Worm (Caenorhabditis elegans) whole organism, young adult: ENCODE measurements around the gene rpn-6.2.

ENCODE experiments used
- B0035.1 ChIP-seq: sonication (generic microtip); optimal IDR thresholded peaks from 2 replicates; lab custom pipeline; 2016; ENCODE audit warnings: missing genetic modification characterization, mild to moderate bottlenecking, missing compliant biosample characterization, missing genotype, missing genetic modification reagents
- B0336.3 ChIP-seq: fragments of 200-800 bp; sonication (Bioruptor generic); IDR thresholded peaks from 2 replicates; pipeline ENCODE4 v1.3.6; 2022; ENCODE audit warnings: missing genetic modification characterization, missing compliant biosample characterization
- C17E4.6 ChIP-seq: fragments of 200-800 bp; sonication (Bioruptor generic); IDR thresholded peaks from 2 replicates; pipeline ENCODE4 v1.3.6; 2022; ENCODE audit warnings: missing genetic modification reagents, missing genetic modification characterization, missing compliant biosample characterization
- D2030.7 ChIP-seq: fragments of 200-800 bp; sonication (Bioruptor generic); IDR thresholded peaks from 2 replicates; pipeline ENCODE4 v1.3.6; 2022; ENCODE audit warnings: missing genetic modification reagents, missing genetic modification characterization, missing compliant biosample characterization
- F52B5.7 ChIP-seq: sonication (generic microtip); optimal IDR thresholded peaks from 2 replicates; lab custom pipeline; 2016; ENCODE audit warnings: mild to moderate bottlenecking, missing genetic modification characterization, missing compliant biosample characterization
- K11D2.4 ChIP-seq: fragments of 200-800 bp; sonication (Bioruptor generic); IDR thresholded peaks from 2 replicates; pipeline ENCODE4 v1.3.6; 2022; ENCODE audit warnings: missing genetic modification reagents, missing genetic modification characterization, missing compliant biosample characterization
- T26A5.8 ChIP-seq: sonication (generic microtip); optimal IDR thresholded peaks from 2 replicates; lab custom pipeline; 2016; ENCODE audit warnings: missing genetic modification characterization, missing compliant biosample characterization
- Y56A3A.18 ChIP-seq: fragments of 200-800 bp; sonication (Bioruptor generic); IDR thresholded peaks from 2 replicates; pipeline ENCODE4 v1.3.6; 2022; ENCODE audit warnings: missing genetic modification reagents, missing genetic modification characterization, missing compliant biosample characterization
- ama-1 ChIP-seq, 3 experiments: fragments of 150-350 bp in 1 of 3; sonication (generic microtip) in 2 of 3; optimal IDR thresholded peaks; 2 replicates each; lab custom pipeline; 2014 to 2018; ENCODE audit warnings: missing biosample characterization in 2 of 3, missing genetic modification characterization in 2 of 3, missing genetic modification reagents in 2 of 3
- aptf-2 ChIP-seq: fragments of 200-800 bp; sonication (Bioruptor generic); conservative IDR thresholded peaks from 2 replicates; pipeline ENCODE4 v1.3.6; 2022; ENCODE audit warnings: missing genetic modification reagents, missing genetic modification characterization, missing compliant biosample characterization
- athp-1 ChIP-seq: sonication (generic microtip); optimal IDR thresholded peaks from 2 replicates; lab custom pipeline; 2017; ENCODE audit warnings: mild to moderate bottlenecking, missing genetic modification characterization, missing compliant biosample characterization
- attf-3 ChIP-seq: fragments of 200-800 bp; sonication (Bioruptor generic); conservative IDR thresholded peaks from 2 replicates; pipeline ENCODE4 v1.3.6; 2022; ENCODE audit warnings: missing genetic modification reagents, missing genetic modification characterization, missing compliant biosample characterization
- attf-5 ChIP-seq: fragments of 200-800 bp; sonication (Bioruptor generic); optimal IDR thresholded peaks from 2 replicates; lab custom pipeline; 2018; ENCODE audit warnings: mild to moderate bottlenecking, missing genetic modification characterization, missing compliant biosample characterization
- attf-6 ChIP-seq: fragments of 200-800 bp; sonication (Bioruptor generic); IDR thresholded peaks from 2 replicates; pipeline ENCODE4 v1.3.6; 2022; ENCODE audit warnings: missing genetic modification reagents, missing genetic modification characterization, missing compliant biosample characterization
- ccch-3 ChIP-seq: fragments of 200-800 bp; sonication (Bioruptor generic); optimal IDR thresholded peaks from 2 replicates; lab custom pipeline; 2018; ENCODE audit warnings: mild to moderate bottlenecking, missing genetic modification characterization, missing compliant biosample characterization
- cebp-1 ChIP-seq, 2 experiments: fragments of 200-800 bp in 1 of 2; sonication (Bioruptor generic) in 1 of 2; sonication (generic microtip) in 1 of 2; IDR thresholded peaks in 1 of 2; optimal IDR thresholded peaks in 1 of 2; 2 replicates each; pipeline versions ENCODE4 v1.3.6 to Lab custom; 2017 to 2022; ENCODE audit warnings: missing compliant biosample characterization in 2 of 2, missing genetic modification characterization in 2 of 2, mild to moderate bottlenecking in 1 of 2, missing genetic modification reagents in 1 of 2, moderate library complexity in 1 of 2
- ceh-40 ChIP-seq: fragments of 200-800 bp; sonication (Bioruptor generic); IDR thresholded peaks from 2 replicates; pipeline ENCODE4 v1.3.6; 2022; ENCODE audit warnings: missing genetic modification characterization, missing compliant biosample characterization
- chd-7 ChIP-seq: sonication (generic microtip); optimal IDR thresholded peaks from 2 replicates; lab custom pipeline; 2016; ENCODE audit warnings: mild to moderate bottlenecking, missing genetic modification characterization, moderate library complexity, missing compliant biosample characterization
- dpl-1 ChIP-seq: fragments of 150-350 bp; optimal IDR thresholded peaks from 2 replicates; lab custom pipeline; 2014; ENCODE audit warnings: missing biosample characterization, missing genetic modification reagents, missing genetic modification characterization
- him-1 ChIP-seq: sonication (generic microtip); optimal IDR thresholded peaks from 2 replicates; lab custom pipeline; 2016; ENCODE audit warnings: missing genotype, missing genetic modification reagents, missing genetic modification characterization, missing compliant biosample characterization
- hmg-1.2 ChIP-seq: fragments of 200-800 bp; sonication (Bioruptor generic); IDR thresholded peaks from 2 replicates; pipeline ENCODE4 v1.3.6; 2022; ENCODE audit warnings: missing genetic modification reagents, missing genetic modification characterization, missing compliant biosample characterization
- let-607 ChIP-seq, 2 experiments: fragments of 200-800 bp in 1 of 2; sonication (Bioruptor generic) in 1 of 2; sonication (generic microtip) in 1 of 2; optimal IDR thresholded peaks; 2 replicates each; lab custom pipeline; 2016 to 2018; ENCODE audit warnings: mild to moderate bottlenecking in 2 of 2, missing compliant biosample characterization in 2 of 2, missing genetic modification characterization in 2 of 2, moderate library complexity in 2 of 2, missing genotype in 1 of 2
- lin-40 ChIP-seq: sonication (generic microtip); optimal IDR thresholded peaks from 2 replicates; lab custom pipeline; 2016; ENCODE audit warnings: missing genetic modification characterization, mild to moderate bottlenecking, missing compliant biosample characterization, missing genotype, missing genetic modification reagents
- lsl-1 ChIP-seq: fragments of 200-800 bp; sonication (Bioruptor generic); optimal IDR thresholded peaks from 2 replicates; lab custom pipeline; 2018; ENCODE audit warnings: mild to moderate bottlenecking, missing genetic modification characterization, moderate library complexity, missing compliant biosample characterization
- mel-28 ChIP-seq: sonication (generic microtip); optimal IDR thresholded peaks from 2 replicates; lab custom pipeline; 2016; ENCODE audit warnings: borderline replicate concordance, mild to moderate bottlenecking, missing genetic modification characterization, missing compliant biosample characterization
- nhr-27 ChIP-seq: fragments of 200-800 bp; sonication (Bioruptor generic); optimal IDR thresholded peaks from 2 replicates; lab custom pipeline; 2018; ENCODE audit warnings: mild to moderate bottlenecking, missing genetic modification characterization, moderate library complexity, missing compliant biosample characterization
- nhr-80 ChIP-seq: sonication (generic microtip); optimal IDR thresholded peaks from 2 replicates; lab custom pipeline; 2016; ENCODE audit warnings: missing genetic modification characterization, missing compliant biosample characterization
- pha-4 ChIP-seq: fragments of 150-350 bp; sonication (generic microtip); optimal IDR thresholded peaks from 2 replicates; lab custom pipeline; 2014; ENCODE audit warnings: missing biosample characterization, missing genetic modification reagents, missing genetic modification characterization
- rec-8 ChIP-seq, 2 experiments: sonication (generic microtip); optimal IDR thresholded peaks; 2 replicates each; lab custom pipeline; 2016; ENCODE audit warnings: mild to moderate bottlenecking in 2 of 2, missing genetic modification characterization in 2 of 2, missing genetic modification reagents in 2 of 2, missing genotype in 2 of 2, missing biosample characterization in 1 of 2, missing compliant biosample characterization in 1 of 2, moderate library complexity in 1 of 2
- snpc-1.1 ChIP-seq: sonication (generic microtip); optimal IDR thresholded peaks from 2 replicates; lab custom pipeline; 2017; ENCODE audit warnings: missing genetic modification characterization, mild to moderate bottlenecking, missing compliant biosample characterization, antibody characterized with exemption, moderate library complexity, missing genotype, missing genetic modification reagents; ENCODE audit not compliant: insufficient read depth
- snpc-4 ChIP-seq, 5 experiments: fragments of 150-350 bp in 1 of 5; sonication (generic microtip) in 4 of 5; optimal IDR thresholded peaks; 2 replicates each; lab custom pipeline; 2014 to 2018; ENCODE audit warnings: missing genetic modification characterization in 5 of 5, missing biosample characterization in 3 of 5, antibody characterized with exemption in 2 of 5, mild to moderate bottlenecking in 2 of 5, missing compliant biosample characterization in 2 of 5, missing genotype in 2 of 5, moderate library complexity in 2 of 5, missing genetic modification reagents in 1 of 5
- xnd-1 ChIP-seq: sonication (generic microtip); optimal IDR thresholded peaks from 2 replicates; lab custom pipeline; 2016; ENCODE audit warnings: missing genotype, missing genetic modification reagents, missing genetic modification characterization, missing compliant biosample characterization
- zfh-2 ChIP-seq: fragments of 200-800 bp; sonication (Bioruptor generic); conservative IDR thresholded peaks from 2 replicates; pipeline ENCODE4 v1.3.6; 2022; ENCODE audit warnings: missing genetic modification reagents, missing genetic modification characterization, missing compliant biosample characterization
- zim-3 ChIP-seq: sonication (generic microtip); optimal IDR thresholded peaks from 2 replicates; lab custom pipeline; 2017; ENCODE audit warnings: mild to moderate bottlenecking, missing genetic modification characterization, moderate library complexity, missing compliant biosample characterization
- ztf-22 ChIP-seq: fragments of 200-800 bp; sonication (Bioruptor generic); optimal IDR thresholded peaks from 2 replicates; lab custom pipeline; 2018; ENCODE audit warnings: mild to moderate bottlenecking, missing genetic modification characterization, moderate library complexity, missing compliant biosample characterization
- ztf-25 ChIP-seq: fragments of 200-800 bp; sonication (Bioruptor generic); IDR thresholded peaks from 2 replicates; pipeline ENCODE4 v1.3.6; 2022; ENCODE audit warnings: missing genetic modification reagents, missing genetic modification characterization, missing compliant biosample characterization
- ztf-28 ChIP-seq: fragments of 200-800 bp; sonication (Bioruptor generic); IDR thresholded peaks from 2 replicates; pipeline ENCODE4 v1.3.6; 2022; ENCODE audit warnings: missing genetic modification reagents, missing genetic modification characterization, missing compliant biosample characterization
- ztf-3 ChIP-seq: fragments of 200-800 bp; sonication (Bioruptor generic); optimal IDR thresholded peaks from 2 replicates; lab custom pipeline; 2018; ENCODE audit warnings: mild to moderate bottlenecking, missing genetic modification characterization, missing compliant biosample characterization

Gene rpn-6.2

ce11 chrIII:8983135-8983534 is 18.7 kb downstream of the rpn-6.2 start:
- TF ChIP-seq K11D2.4 (0 out of 2 replicates have a peak, but pooled peaks have one; percentile 16), nhr-27 (tag; lab: Kevin White, UChicago) (no peak), F52B5.7 (tag; lab: Kevin White, UChicago) (peak; percentile 24), zim-3 (tag; lab: Kevin White, UChicago) (peak; percentile 19)

- TF ChIP-seq aptf-2: no peak
- peak; percentile 44 for TF ChIP-seq lin-40 (tag; lab: Kevin White, UChicago)
- no peak for TF ChIP-seq athp-1 (tag; lab: Kevin White, UChicago)
- peak; percentile 15 for TF ChIP-seq F52B5.7 (tag; lab: Kevin White, UChicago)
- TF ChIP-seq D2030.7 (GFP tag; lab: Robert Waterston, UW): no peak
- no peak for TF ChIP-seq B0035.1
- no peak for TF ChIP-seq cebp-1 (GFP tag; IDR thresholded peaks at IDR 0.05; lab: Robert Waterston, UW)
- TF ChIP-seq cebp-1 (tag; optimal IDR thresholded peaks at IDR 0.05; lab: Kevin White, UChicago): peak; percentile 24
- peak; percentile 40; the same call in 1 of the 2 replicates for TF ChIP-seq hmg-1.2
- TF ChIP-seq chd-7 (tag; lab: Kevin White, UChicago): peak; percentile 40
- TF ChIP-seq zfh-2 (GFP tag; lab: Robert Waterston, UW): peak; percentile 60; the same call in 1 of the 2 replicates
- no peak for TF ChIP-seq snpc-4 (GFP tag; optimal IDR thresholded peaks at IDR 0.05; lab: Kevin White, UChicago)
- peak in 1 of 4 experiments; percentile 16 for TF ChIP-seq snpc-4 (tag; optimal IDR thresholded peaks at IDR 0.05; lab: Kevin White, UChicago)
These were observed 19.8 kb downstream of the rpn-6.2 start, which contains the start of gene pde-2 for ce11 chrIII:8981847-8982479. Gene pde-2 (minus strand): TSS chrIII:8981897.

- TF ChIP-seq B0336.3 (GFP tag; lab: Robert Waterston, UW) (no peak), ceh-40 (GFP tag; lab: Robert Waterston, UW) (no peak), nhr-80 (tag; lab: Kevin White, UChicago) (no peak), aptf-2 (no peak), mel-28 (tag; lab: Kevin White, UChicago) (no peak), T26A5.8 (tag; lab: Kevin White, UChicago) (no peak), snpc-1.1 (tag; lab: Kevin White, UChicago) (no peak), him-1 (no peak), lin-40 (tag; lab: Kevin White, UChicago) (no peak), ztf-3 (no peak)
These were observed 20.9 kb downstream of the rpn-6.2 start for ce11 chrIII:8980892-8981291.

- TF ChIP-seq dpl-1 (GFP tag; lab: Kevin White, UChicago) (no peak), ztf-28 (no peak), lsl-1 (GFP tag; lab: Kevin White, UChicago) (no peak), ztf-25 (no peak), ztf-3 (no peak), rec-8 (tag; optimal IDR thresholded peaks at IDR 0.05; lab: Kevin White, UChicago) (no peak), ama-1 (optimal IDR thresholded peaks at IDR 0.05; lab: Kevin White, UChicago) (no peak), ama-1 (GFP tag; optimal IDR thresholded peaks at IDR 0.05; lab: Kevin White, UChicago) (no peak), pha-4 (tag; lab: Kevin White, UChicago) (no peak), Y56A3A.18 (GFP tag; lab: Robert Waterston, UW) (no peak), nhr-80 (tag; lab: Kevin White, UChicago) (no peak), attf-3 (GFP tag; lab: Robert Waterston, UW) (no peak), lin-40 (tag; lab: Kevin White, UChicago) (peak; percentile 9), ztf-22 (GFP tag; lab: Kevin White, UChicago) (no peak), C17E4.6 (GFP tag; lab: Robert Waterston, UW) (no peak), B0035.1 (no peak), attf-5 (GFP tag; lab: Kevin White, UChicago) (no peak), attf-6 (no peak), chd-7 (tag; lab: Kevin White, UChicago) (peak; percentile 52), xnd-1 (tag; lab: Kevin White, UChicago) (no peak), ccch-3 (GFP tag; lab: Kevin White, UChicago) (no peak), let-607 (tag; optimal IDR thresholded peaks at IDR 0.05; lab: Kevin White, UChicago) (no peak)
These were observed 23.1 kb downstream of the rpn-6.2 start for ce11 chrIII:8978512-8979352.
